Fruit fly (Drosophila melanogaster) whole organism, pupa: Measurements from ENCODE around the gene Uba5.

Experiments used
- CG12605 ChIP-seq: fragments of 200-800 bp; sonication (Bioruptor generic); IDR thresholded peaks from 2 replicates; pipeline ENCODE4 v1.3.6; 2022; ENCODE audit warnings: missing biosample characterization, missing genetic modification characterization
- CG17806 ChIP-seq: fragments of 200-800 bp; sonication (Bioruptor generic); optimal IDR thresholded peaks from 2 replicates; lab custom pipeline; 2018; ENCODE audit warnings: missing biosample characterization, mild to moderate bottlenecking, missing genetic modification characterization, moderate library complexity
- CG34367 ChIP-seq: fragments of 200-800 bp; sonication (Bioruptor generic); optimal IDR thresholded peaks from 2 replicates; lab custom pipeline; 2018; ENCODE audit warnings: missing biosample characterization, mild to moderate bottlenecking, missing genetic modification characterization
- CG4496 ChIP-seq: fragments of 200-800 bp; sonication (Bioruptor generic); IDR thresholded peaks from 3 replicates; pipeline ENCODE4 v1.3.6; 2022; ENCODE audit warnings: missing biosample characterization, missing genetic modification characterization
- CG8159 ChIP-seq: fragments of 200-800 bp; sonication (Bioruptor generic); optimal IDR thresholded peaks from 3 replicates; lab custom pipeline; 2018; ENCODE audit warnings: missing biosample characterization, mild to moderate bottlenecking, missing genetic modification characterization, moderate library complexity
- CG8301 ChIP-seq: fragments of 200-800 bp; sonication (Bioruptor generic); optimal IDR thresholded peaks from 2 replicates; lab custom pipeline; 2018; ENCODE audit warnings: missing biosample characterization, mild to moderate bottlenecking, missing genetic modification characterization
- CG9948 ChIP-seq: fragments of 200-800 bp; sonication (Bioruptor generic); optimal IDR thresholded peaks from 2 replicates; lab custom pipeline; 2018; ENCODE audit warnings: missing biosample characterization, mild to moderate bottlenecking, missing genetic modification characterization, moderate library complexity
- D1 ChIP-seq: fragments of 200-800 bp; sonication (Bioruptor generic); optimal IDR thresholded peaks from 2 replicates; lab custom pipeline; 2018; ENCODE audit warnings: missing biosample characterization, mild to moderate bottlenecking, missing genetic modification characterization, moderate library complexity
- Ets98B ChIP-seq: fragments of 200-800 bp; sonication (Bioruptor generic); IDR thresholded peaks from 2 replicates; pipeline ENCODE4 v1.3.6; 2022; ENCODE audit warnings: missing biosample characterization, missing genetic modification characterization
- Pif1A ChIP-seq: fragments of 200-800 bp; sonication (Bioruptor generic); optimal IDR thresholded peaks from 3 replicates; lab custom pipeline; 2016; ENCODE audit warnings: missing biosample characterization, missing genetic modification characterization
- Pif1B ChIP-seq: fragments of 200-800 bp; sonication (Bioruptor generic); optimal IDR thresholded peaks from 3 replicates; lab custom pipeline; 2016; ENCODE audit warnings: missing biosample characterization, missing genetic modification characterization
- Snoo ChIP-seq: fragments of 200-800 bp; sonication (Bioruptor generic); optimal IDR thresholded peaks from 3 replicates; lab custom pipeline; 2017; ENCODE audit warnings: missing biosample characterization, mild to moderate bottlenecking, missing genetic modification characterization, inconsistent platforms
- fd96Ca ChIP-seq: fragments of 200-800 bp; sonication (Bioruptor generic); IDR thresholded peaks from 3 replicates; pipeline ENCODE4 v1.3.6; 2022; ENCODE audit warnings: missing biosample characterization, missing genetic modification characterization
- gl ChIP-seq: fragments of 200-800 bp; sonication (Bioruptor generic); optimal IDR thresholded peaks from 2 replicates; lab custom pipeline; 2018; ENCODE audit warnings: missing biosample characterization, mild to moderate bottlenecking, missing genetic modification characterization

DNA sequence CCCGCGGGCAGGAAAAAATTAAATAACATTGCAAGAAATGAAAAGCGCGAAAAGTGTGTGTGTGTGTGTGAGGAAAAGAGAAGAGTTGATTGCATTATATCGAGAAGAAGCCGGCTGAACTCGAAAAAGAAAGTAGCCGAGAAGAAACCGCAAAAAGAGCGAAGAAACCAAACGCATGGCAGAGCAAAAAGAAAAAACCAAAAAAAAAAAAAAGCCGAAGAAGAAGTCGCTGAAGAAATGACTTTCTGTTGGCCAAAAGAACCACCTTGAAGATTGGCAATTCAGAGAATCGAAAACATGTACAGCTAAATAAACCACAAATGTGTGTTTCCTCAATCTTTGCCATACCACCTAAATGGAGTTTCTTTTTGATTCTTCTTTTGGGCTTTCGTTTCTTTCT is 40.6 kb downstream of the Uba5 start:
- TF ChIP-seq CG34367 (tag; lab: Kevin White, UChicago) = no peak
- TF ChIP-seq CG8301 = no peak
- no peak for TF ChIP-seq CG17806
- no peak for TF ChIP-seq Pif1B (GFP tag; lab: Kevin White, UChicago)
- no peak for TF ChIP-seq CG12605 (GFP tag; lab: Robert Waterston, UW)
- TF ChIP-seq CG8159 (tag; lab: Kevin White, UChicago) = no peak
- TF ChIP-seq CG4496 (GFP tag; lab: Robert Waterston, UW) = no peak
- no peak for TF ChIP-seq fd96Ca (GFP tag; lab: Robert Waterston, UW)
- TF ChIP-seq gl = no peak
- no peak for TF ChIP-seq Ets98B (GFP tag; lab: Robert Waterston, UW)
- no peak for TF ChIP-seq Snoo (tag; lab: Kevin White, UChicago)
- no peak for TF ChIP-seq D1 (tag; lab: Kevin White, UChicago)
- TF ChIP-seq CG9948 (tag; lab: Kevin White, UChicago) = no peak
- TF ChIP-seq Pif1A (GFP tag; lab: Kevin White, UChicago) = no peak
